Worm (Caenorhabditis elegans) whole organism, midembryonic: ENCODE measurements around the gene Y55F3C.9.

Experiments used
- T22C8.4 ChIP-seq: fragments of 200-800 bp; sonication (Bioruptor generic); IDR thresholded peaks from 2 replicates; pipeline ENCODE4 v1.3.6; 2022; ENCODE audit warnings: missing genetic modification characterization, missing compliant biosample characterization
- cog-1 ChIP-seq: sonication (generic microtip); optimal IDR thresholded peaks from 2 replicates; lab custom pipeline; 2016; ENCODE audit warnings: missing genetic modification characterization, missing compliant biosample characterization
- flt-1 ChIP-seq: fragments of 200-800 bp; sonication (Bioruptor generic); IDR thresholded peaks from 2 replicates; pipeline ENCODE4 v1.3.6; 2022; ENCODE audit warnings: missing genetic modification characterization, missing compliant biosample characterization
- klf-2 ChIP-seq: fragments of 200-800 bp; sonication (Bioruptor generic); conservative IDR thresholded peaks from 2 replicates; pipeline ENCODE4 v1.3.6; 2022; ENCODE audit warnings: missing genetic modification reagents, missing genetic modification characterization, missing compliant biosample characterization
- med-1 ChIP-seq: sonication (generic microtip); optimal IDR thresholded peaks from 2 replicates; lab custom pipeline; 2017; ENCODE audit warnings: missing genetic modification characterization, mild to moderate bottlenecking, missing compliant biosample characterization, antibody characterized with exemption, missing genetic modification reagents; ENCODE audit not compliant: insufficient read depth
- ref-1 ChIP-seq: fragments of 200-800 bp; sonication (Bioruptor generic); conservative IDR thresholded peaks from 2 replicates; pipeline ENCODE4 v1.3.6; 2022; ENCODE audit warnings: missing genetic modification reagents, missing genetic modification characterization, missing compliant biosample characterization
- tab-1 ChIP-seq: fragments of 200-800 bp; sonication (Bioruptor generic); IDR thresholded peaks from 2 replicates; pipeline ENCODE4 v1.3.6; 2022; ENCODE audit warnings: missing genetic modification characterization, missing compliant biosample characterization
- ztf-23 ChIP-seq: fragments of 200-800 bp; sonication (Bioruptor generic); IDR thresholded peaks from 2 replicates; pipeline ENCODE4 v1.3.6; 2022; ENCODE audit warnings: missing genetic modification reagents, missing genetic modification characterization, missing compliant biosample characterization
- ztf-29 ChIP-seq: fragments of 200-800 bp; sonication (Bioruptor generic); IDR thresholded peaks from 2 replicates; pipeline ENCODE4 v1.3.6; 2022; ENCODE audit warnings: missing genetic modification reagents, missing genetic modification characterization, missing compliant biosample characterization

Gene Y55F3C.9

DNA sequence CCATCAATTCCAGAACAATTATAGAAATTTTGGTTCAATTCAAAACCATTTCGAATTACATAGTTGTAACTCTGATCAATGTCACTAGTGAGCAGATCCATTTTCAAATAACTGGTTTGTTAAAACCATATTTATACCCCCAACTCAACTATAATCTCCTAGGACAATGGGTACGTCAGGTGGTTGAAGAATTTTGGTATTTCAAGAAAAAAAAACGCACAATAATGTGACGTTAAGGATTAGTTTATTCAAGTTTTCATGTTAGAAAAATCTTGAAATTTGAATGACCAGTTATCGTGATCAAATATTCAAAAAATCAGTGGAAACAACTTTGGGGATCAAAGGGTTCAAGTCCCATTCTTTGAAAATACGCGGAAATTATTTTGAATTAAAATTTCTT is 2.9 kb upstream of the Y55F3C.9 start, which contains the start of gene srt-24:
Gene srt-24, minus strand, starts transcription at position 101 of the 400 bp plus-strand sequence.
- TF ChIP-seq tab-1 (GFP tag; lab: Robert Waterston, UW) = no peak
- no peak for TF ChIP-seq med-1 (GFP tag; lab: Kevin White, UChicago)
- no peak for TF ChIP-seq cog-1 (tag; lab: Kevin White, UChicago)

ce11 chrIV:719351-719750 is 8.6 kb downstream of the Y55F3C.9 start, which contains the start of gene Y55F3C.10:
Gene Y55F3C.10 (minus strand): TSS chrIV:719451.
- TF ChIP-seq ztf-23 (GFP tag; lab: Robert Waterston, UW) (no peak), cog-1 (tag; lab: Kevin White, UChicago) (no peak), klf-2 (GFP tag; lab: Robert Waterston, UW) (no peak), med-1 (GFP tag; lab: Kevin White, UChicago) (no peak), ref-1 (GFP tag; lab: Robert Waterston, UW) (no peak), T22C8.4 (GFP tag; lab: Robert Waterston, UW) (no peak), ztf-29 (GFP tag; lab: Robert Waterston, UW) (no peak), tab-1 (GFP tag; lab: Robert Waterston, UW) (no peak), flt-1 (GFP tag; lab: Robert Waterston, UW) (no peak)

DNA sequence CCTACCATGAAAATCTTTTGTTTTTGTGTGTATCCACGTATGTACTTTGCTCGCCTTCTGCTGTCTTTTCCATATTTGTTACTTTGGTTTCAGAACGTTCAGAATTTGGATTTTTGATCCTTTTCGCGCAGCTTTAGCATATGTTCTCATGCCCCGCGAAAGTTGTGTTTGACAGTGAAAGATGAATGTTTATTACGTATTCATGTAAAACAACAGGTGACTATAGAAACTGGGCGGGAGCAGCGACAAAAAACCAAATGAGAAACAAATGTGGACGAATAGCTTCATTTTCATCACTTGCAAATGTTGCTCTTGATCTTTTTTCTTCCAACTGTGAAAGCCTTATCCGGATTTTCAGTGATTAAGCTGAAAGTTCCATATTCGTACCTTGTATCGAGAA is 11.7 kb downstream of the Y55F3C.9 start, which contains the start of gene clec-164:
Gene clec-164, plus strand, starts transcription at position 301 of the 400 bp plus-strand sequence.
- TF ChIP-seq ztf-29 (GFP tag; lab: Robert Waterston, UW) (no peak), klf-2 (GFP tag; lab: Robert Waterston, UW) (no peak), flt-1 (GFP tag; lab: Robert Waterston, UW) (no peak), ztf-23 (GFP tag; lab: Robert Waterston, UW) (no peak), tab-1 (GFP tag; lab: Robert Waterston, UW) (no peak), cog-1 (tag; lab: Kevin White, UChicago) (no peak), ref-1 (GFP tag; lab: Robert Waterston, UW) (no peak), med-1 (GFP tag; lab: Kevin White, UChicago) (no peak)

- TF ChIP-seq ztf-29 (GFP tag; lab: Robert Waterston, UW) (no peak), ref-1 (GFP tag; lab: Robert Waterston, UW) (no peak), med-1 (GFP tag; lab: Kevin White, UChicago) (no peak), ztf-23 (GFP tag; lab: Robert Waterston, UW) (no peak), T22C8.4 (GFP tag; lab: Robert Waterston, UW) (no peak), klf-2 (GFP tag; lab: Robert Waterston, UW) (no peak), tab-1 (GFP tag; lab: Robert Waterston, UW) (no peak), flt-1 (GFP tag; lab: Robert Waterston, UW) (no peak), cog-1 (tag; lab: Kevin White, UChicago) (no peak)
Measured at ce11 chrIV:715433-715832, 12.6 kb downstream of the Y55F3C.9 start.

DNA sequence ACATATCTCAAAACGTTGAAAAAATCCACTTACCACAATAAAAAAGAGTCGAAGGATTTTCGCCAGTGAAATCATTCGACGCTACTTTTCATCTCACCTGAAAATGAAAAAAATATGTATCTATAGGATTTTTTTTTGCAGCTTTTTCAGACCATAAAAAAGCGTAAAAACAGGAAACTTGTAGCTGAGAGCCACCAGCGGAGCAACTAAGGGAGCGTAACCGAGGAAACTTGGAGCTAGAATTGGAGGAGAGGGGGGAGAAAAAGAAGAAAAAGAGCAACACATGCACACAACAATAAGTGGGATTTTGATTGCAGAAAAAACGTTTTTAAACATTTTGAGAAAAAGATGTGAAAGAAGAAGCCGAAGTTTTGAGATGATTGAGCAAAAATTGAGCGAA is 20.4 kb downstream of the Y55F3C.9 start, which contains the start of gene cutl-26:
Gene cutl-26, minus strand, starts transcription at position 101 of the 400 bp plus-strand sequence.
- TF ChIP-seq ztf-23 (GFP tag; lab: Robert Waterston, UW) = no peak
- TF ChIP-seq med-1 (GFP tag; lab: Kevin White, UChicago) = no peak
- no peak for TF ChIP-seq klf-2 (GFP tag; lab: Robert Waterston, UW)
- TF ChIP-seq flt-1 (GFP tag; lab: Robert Waterston, UW) = no peak
- TF ChIP-seq T22C8.4 (GFP tag; lab: Robert Waterston, UW) = no peak
- TF ChIP-seq ref-1 (GFP tag; lab: Robert Waterston, UW) = no peak

DNA sequence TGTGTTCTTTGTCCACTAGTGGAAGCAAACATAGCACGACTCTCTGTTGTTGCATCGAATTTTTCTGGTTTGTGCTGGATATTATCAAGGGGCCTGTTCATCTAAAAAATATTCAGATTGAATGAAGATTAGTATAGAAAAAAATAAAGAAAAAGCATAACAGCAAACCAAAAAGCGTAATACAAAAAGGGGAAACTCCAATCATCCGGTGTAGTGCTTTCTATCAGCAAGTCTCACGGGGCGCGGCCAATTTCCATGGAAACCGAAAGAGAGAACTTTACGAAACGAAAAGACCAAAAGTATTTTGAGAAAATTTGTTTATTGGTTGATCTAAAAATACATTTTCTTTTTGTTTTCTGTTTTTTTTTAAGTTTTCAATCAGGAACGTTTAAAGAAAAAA is 29.7 kb downstream of the Y55F3C.9 start, which contains the start of gene Y55F3C.17:
Gene Y55F3C.17, minus strand, starts transcription at position 101 of the 400 bp plus-strand sequence.
- TF ChIP-seq flt-1 (GFP tag; lab: Robert Waterston, UW) = no peak
- TF ChIP-seq T22C8.4 (GFP tag; lab: Robert Waterston, UW) = no peak
- TF ChIP-seq klf-2 (GFP tag; lab: Robert Waterston, UW) = no peak
- TF ChIP-seq tab-1 (GFP tag; lab: Robert Waterston, UW) = no peak
- no peak for TF ChIP-seq med-1 (GFP tag; lab: Kevin White, UChicago)
- TF ChIP-seq ztf-29 (GFP tag; lab: Robert Waterston, UW) = no peak
- TF ChIP-seq ref-1 (GFP tag; lab: Robert Waterston, UW) = no peak
- TF ChIP-seq cog-1 (tag; lab: Kevin White, UChicago) = no peak
- no peak for TF ChIP-seq ztf-23 (GFP tag; lab: Robert Waterston, UW)

DNA sequence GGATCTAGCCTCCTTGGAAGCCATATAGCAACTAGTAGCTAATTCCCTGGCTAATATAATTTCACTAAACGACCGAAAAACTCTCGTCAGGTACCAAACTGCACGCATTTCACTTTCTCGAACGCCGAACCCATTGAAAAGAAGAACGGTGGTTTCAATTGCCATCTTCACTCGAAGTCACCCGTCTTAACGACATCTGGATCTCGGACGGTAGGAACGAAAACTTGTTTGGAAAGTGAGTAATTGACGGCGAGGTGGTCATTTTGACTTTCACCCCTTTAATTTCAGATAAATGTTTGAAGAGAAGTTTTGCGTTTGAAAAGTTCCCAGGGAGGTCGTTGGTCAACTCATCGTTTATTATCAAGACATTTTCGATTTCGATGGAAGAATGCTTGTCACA is 43.2 kb downstream of the Y55F3C.9 start:
- no peak for TF ChIP-seq klf-2 (GFP tag; lab: Robert Waterston, UW)
- no peak for TF ChIP-seq med-1 (GFP tag; lab: Kevin White, UChicago)
- no peak for TF ChIP-seq ztf-23 (GFP tag; lab: Robert Waterston, UW)
- TF ChIP-seq ztf-29 (GFP tag; lab: Robert Waterston, UW) = no peak
- no peak for TF ChIP-seq cog-1 (tag; lab: Kevin White, UChicago)
- no peak for TF ChIP-seq tab-1 (GFP tag; lab: Robert Waterston, UW)
- no peak for TF ChIP-seq flt-1 (GFP tag; lab: Robert Waterston, UW)
- no peak for TF ChIP-seq T22C8.4 (GFP tag; lab: Robert Waterston, UW)
- no peak for TF ChIP-seq ref-1 (GFP tag; lab: Robert Waterston, UW)

DNA sequence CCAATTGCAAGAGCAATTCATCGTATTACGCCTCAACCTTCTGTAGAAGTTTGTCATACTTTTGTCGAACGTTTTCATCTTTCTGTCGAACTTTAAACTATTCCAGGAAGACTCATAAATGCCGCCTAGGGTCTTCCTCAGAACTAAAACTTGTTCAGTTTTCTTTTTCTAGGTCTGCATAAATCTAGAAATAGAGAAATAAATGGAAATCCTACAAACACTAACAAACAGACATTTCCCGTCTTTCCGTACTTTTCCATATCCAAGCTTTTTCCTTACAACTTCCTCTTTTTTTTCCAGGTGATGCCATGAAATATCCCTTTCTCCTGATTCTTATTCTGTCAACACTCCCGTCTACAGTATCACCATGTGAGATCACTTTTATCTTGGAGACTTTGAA is 43.8 kb downstream of the Y55F3C.9 start, which contains the start of gene cutl-28:
Gene cutl-28, plus strand, starts transcription at position 301 of the 400 bp plus-strand sequence.
- TF ChIP-seq tab-1 (GFP tag; lab: Robert Waterston, UW) (no peak), T22C8.4 (GFP tag; lab: Robert Waterston, UW) (no peak), cog-1 (tag; lab: Kevin White, UChicago) (no peak), ref-1 (GFP tag; lab: Robert Waterston, UW) (no peak), med-1 (GFP tag; lab: Kevin White, UChicago) (no peak), klf-2 (GFP tag; lab: Robert Waterston, UW) (no peak), ztf-29 (GFP tag; lab: Robert Waterston, UW) (no peak), ztf-23 (GFP tag; lab: Robert Waterston, UW) (no peak), flt-1 (GFP tag; lab: Robert Waterston, UW) (no peak)
